Fruit fly (Drosophila melanogaster) whole organism, pupa: Measurements from ENCODE around the gene Cul6.

Experiments
- CG13204 ChIP-seq: fragments of 200-800 bp; sonication (Bioruptor generic); optimal IDR thresholded peaks from 2 replicates; lab custom pipeline; 2018; ENCODE audit warnings: missing biosample characterization, mild to moderate bottlenecking, missing genetic modification characterization, moderate library complexity
- CG32121 ChIP-seq: fragments of 200-800 bp; sonication (Bioruptor generic); IDR thresholded peaks from 2 replicates; pipeline ENCODE4 v1.3.6; 2022; ENCODE audit warnings: missing biosample characterization, missing genetic modification characterization
- Pif1B ChIP-seq: fragments of 200-800 bp; sonication (Bioruptor generic); optimal IDR thresholded peaks from 3 replicates; lab custom pipeline; 2016; ENCODE audit warnings: missing biosample characterization, missing genetic modification characterization
- rn ChIP-seq: fragments of 200-800 bp; sonication (Bioruptor generic); IDR thresholded peaks from 2 replicates; pipeline ENCODE4 v1.3.6; 2022; ENCODE audit warnings: missing biosample characterization, missing genetic modification characterization

- TF ChIP-seq Pif1B (GFP tag; lab: Kevin White, UChicago) (no peak), CG13204 (no peak), CG32121 (no peak), rn (GFP tag; lab: Robert Waterston, UW) (no peak)
Measured at dm6 chr3L:13040849-13041248, 29.4 kb upstream of the Cul6 start.
